Fruit fly (Drosophila melanogaster) whole organism, pupa: Measurements from ENCODE around the gene fy.

Experiments
- CG10348 ChIP-seq: fragments of 200-800 bp; sonication (Bioruptor generic); IDR thresholded peaks from 2 replicates; pipeline ENCODE4 v1.3.6; 2022; ENCODE audit warnings: missing biosample characterization, missing genetic modification characterization
- CG12605 ChIP-seq: fragments of 200-800 bp; sonication (Bioruptor generic); IDR thresholded peaks from 2 replicates; pipeline ENCODE4 v1.3.6; 2022; ENCODE audit warnings: missing biosample characterization, missing genetic modification characterization
- CG13204 ChIP-seq: fragments of 200-800 bp; sonication (Bioruptor generic); optimal IDR thresholded peaks from 2 replicates; lab custom pipeline; 2018; ENCODE audit warnings: missing biosample characterization, mild to moderate bottlenecking, missing genetic modification characterization, moderate library complexity
- CG14655 ChIP-seq: fragments of 200-800 bp; sonication (Bioruptor generic); optimal IDR thresholded peaks from 3 replicates; lab custom pipeline; 2017; ENCODE audit warnings: mild to moderate bottlenecking, missing biosample characterization, missing genetic modification reagents, missing genetic modification characterization
- CG15710 ChIP-seq: fragments of 200-800 bp; sonication (Bioruptor generic); optimal IDR thresholded peaks from 2 replicates; lab custom pipeline; 2018; ENCODE audit warnings: missing biosample characterization, mild to moderate bottlenecking, missing genetic modification characterization, moderate library complexity
- CG17806 ChIP-seq: fragments of 200-800 bp; sonication (Bioruptor generic); optimal IDR thresholded peaks from 2 replicates; lab custom pipeline; 2018; ENCODE audit warnings: missing biosample characterization, mild to moderate bottlenecking, missing genetic modification characterization, moderate library complexity
- CG32121 ChIP-seq: fragments of 200-800 bp; sonication (Bioruptor generic); IDR thresholded peaks from 2 replicates; pipeline ENCODE4 v1.3.6; 2022; ENCODE audit warnings: missing biosample characterization, missing genetic modification characterization
- CG34367 ChIP-seq: fragments of 200-800 bp; sonication (Bioruptor generic); optimal IDR thresholded peaks from 2 replicates; lab custom pipeline; 2018; ENCODE audit warnings: missing biosample characterization, mild to moderate bottlenecking, missing genetic modification characterization
- CG4496 ChIP-seq: fragments of 200-800 bp; sonication (Bioruptor generic); IDR thresholded peaks from 3 replicates; pipeline ENCODE4 v1.3.6; 2022; ENCODE audit warnings: missing biosample characterization, missing genetic modification characterization
- CG8159 ChIP-seq: fragments of 200-800 bp; sonication (Bioruptor generic); optimal IDR thresholded peaks from 3 replicates; lab custom pipeline; 2018; ENCODE audit warnings: missing biosample characterization, mild to moderate bottlenecking, missing genetic modification characterization, moderate library complexity
- CG8301 ChIP-seq: fragments of 200-800 bp; sonication (Bioruptor generic); optimal IDR thresholded peaks from 2 replicates; lab custom pipeline; 2018; ENCODE audit warnings: missing biosample characterization, mild to moderate bottlenecking, missing genetic modification characterization
- CG9948 ChIP-seq: fragments of 200-800 bp; sonication (Bioruptor generic); optimal IDR thresholded peaks from 2 replicates; lab custom pipeline; 2018; ENCODE audit warnings: missing biosample characterization, mild to moderate bottlenecking, missing genetic modification characterization, moderate library complexity
- D1 ChIP-seq: fragments of 200-800 bp; sonication (Bioruptor generic); optimal IDR thresholded peaks from 2 replicates; lab custom pipeline; 2018; ENCODE audit warnings: missing biosample characterization, mild to moderate bottlenecking, missing genetic modification characterization, moderate library complexity
- EcR ChIP-seq: fragments of 200-800 bp; sonication (Bioruptor generic); optimal IDR thresholded peaks from 3 replicates; lab custom pipeline; 2019; ENCODE audit warnings: missing biosample characterization, missing genetic modification characterization, mild to moderate bottlenecking, moderate library complexity, missing genetic modification reagents
- Ets98B ChIP-seq: fragments of 200-800 bp; sonication (Bioruptor generic); IDR thresholded peaks from 2 replicates; pipeline ENCODE4 v1.3.6; 2022; ENCODE audit warnings: missing biosample characterization, missing genetic modification characterization
- Pif1A ChIP-seq: fragments of 200-800 bp; sonication (Bioruptor generic); optimal IDR thresholded peaks from 3 replicates; lab custom pipeline; 2016; ENCODE audit warnings: missing biosample characterization, missing genetic modification characterization
- Pif1B ChIP-seq: fragments of 200-800 bp; sonication (Bioruptor generic); optimal IDR thresholded peaks from 3 replicates; lab custom pipeline; 2016; ENCODE audit warnings: missing biosample characterization, missing genetic modification characterization
- Snoo ChIP-seq: fragments of 200-800 bp; sonication (Bioruptor generic); optimal IDR thresholded peaks from 3 replicates; lab custom pipeline; 2017; ENCODE audit warnings: missing biosample characterization, mild to moderate bottlenecking, missing genetic modification characterization, inconsistent platforms
- fd96Ca ChIP-seq: fragments of 200-800 bp; sonication (Bioruptor generic); IDR thresholded peaks from 3 replicates; pipeline ENCODE4 v1.3.6; 2022; ENCODE audit warnings: missing biosample characterization, missing genetic modification characterization
- gl ChIP-seq: fragments of 200-800 bp; sonication (Bioruptor generic); optimal IDR thresholded peaks from 2 replicates; lab custom pipeline; 2018; ENCODE audit warnings: missing biosample characterization, mild to moderate bottlenecking, missing genetic modification characterization
- rn ChIP-seq: fragments of 200-800 bp; sonication (Bioruptor generic); IDR thresholded peaks from 2 replicates; pipeline ENCODE4 v1.3.6; 2022; ENCODE audit warnings: missing biosample characterization, missing genetic modification characterization

The fy gene

dm6 chr2L:8432130-8432529, 29.1 kb upstream of the fy start:
- no peak for TF ChIP-seq CG14655 (GFP tag; lab: Kevin White, UChicago)
- no peak for TF ChIP-seq Snoo (tag; lab: Kevin White, UChicago)
- no peak for TF ChIP-seq CG12605 (GFP tag; lab: Robert Waterston, UW)
- TF ChIP-seq EcR (GFP tag; lab: Kevin White, UChicago) = no peak
- TF ChIP-seq CG34367 (tag; lab: Kevin White, UChicago) = no peak
- TF ChIP-seq gl (tag; lab: Kevin White, UChicago) = no peak
- TF ChIP-seq CG15710 (tag; lab: Kevin White, UChicago) = no peak
- no peak for TF ChIP-seq CG9948 (tag; lab: Kevin White, UChicago)
- TF ChIP-seq CG17806 (tag; lab: Kevin White, UChicago) = no peak
- TF ChIP-seq D1 (tag; lab: Kevin White, UChicago) = no peak
- TF ChIP-seq CG32121 (GFP tag; lab: Robert Waterston, UW) = no peak
- TF ChIP-seq Ets98B (GFP tag; lab: Robert Waterston, UW) = no peak
- no peak for TF ChIP-seq rn (GFP tag; lab: Robert Waterston, UW)
- TF ChIP-seq CG8159 (tag; lab: Kevin White, UChicago) = no peak
- no peak for TF ChIP-seq fd96Ca (GFP tag; lab: Robert Waterston, UW)
- TF ChIP-seq CG10348 (GFP tag; lab: Robert Waterston, UW) = no peak
- TF ChIP-seq, all 21 proteins: peak for 0

dm6 chr2L:8426801-8427200, 23.7 kb upstream of the fy start:
- TF ChIP-seq CG14655 (GFP tag; lab: Kevin White, UChicago) (no peak), CG10348 (GFP tag; lab: Robert Waterston, UW) (no peak), fd96Ca (GFP tag; lab: Robert Waterston, UW) (no peak), CG9948 (tag; lab: Kevin White, UChicago) (no peak), Ets98B (GFP tag; lab: Robert Waterston, UW) (no peak), CG17806 (tag; lab: Kevin White, UChicago) (no peak), rn (GFP tag; lab: Robert Waterston, UW) (no peak), CG12605 (GFP tag; lab: Robert Waterston, UW) (no peak), Pif1B (GFP tag; lab: Kevin White, UChicago) (no peak), CG4496 (GFP tag; lab: Robert Waterston, UW) (no peak), Pif1A (GFP tag; lab: Kevin White, UChicago) (no peak), CG32121 (GFP tag; lab: Robert Waterston, UW) (no peak), CG13204 (GFP tag; lab: Kevin White, UChicago) (no peak), CG8301 (no peak), EcR (GFP tag; lab: Kevin White, UChicago) (no peak), CG8159 (tag; lab: Kevin White, UChicago) (no peak), Snoo (tag; lab: Kevin White, UChicago) (no peak)

- TF ChIP-seq CG8159 (tag; lab: Kevin White, UChicago) (no peak), Ets98B (GFP tag; lab: Robert Waterston, UW) (no peak)
Measured at dm6 chr2L:8425962-8426759, 23.1 kb upstream of the fy start.

dm6 chr2L:8425212-8425611, 22.1 kb upstream of the fy start:
- TF ChIP-seq CG12605 (GFP tag; lab: Robert Waterston, UW) (no peak), EcR (GFP tag; lab: Kevin White, UChicago) (peak; percentile 72)

- no peak for TF ChIP-seq D1 (tag; lab: Kevin White, UChicago)
Measured at dm6 chr2L:8424662-8425208, 21.7 kb upstream of the fy start.

- TF ChIP-seq CG10348 (GFP tag; lab: Robert Waterston, UW) = no peak
- TF ChIP-seq EcR (GFP tag; lab: Kevin White, UChicago) = peak; percentile 78
- peak; percentile 42 for TF ChIP-seq gl (tag; lab: Kevin White, UChicago)
- no peak for TF ChIP-seq CG34367 (tag; lab: Kevin White, UChicago)
- TF ChIP-seq rn (GFP tag; lab: Robert Waterston, UW) = no peak
- no peak for TF ChIP-seq CG9948 (tag; lab: Kevin White, UChicago)
- peak; percentile 37 for TF ChIP-seq CG13204 (GFP tag; lab: Kevin White, UChicago)
Measured at dm6 chr2L:8424090-8424470, 21.0 kb upstream of the fy start.
